Worm (Caenorhabditis elegans) whole organism, midembryonic: ENCODE data around the gene str-156.
A peak's percentile ranks its signal among the peaks of the same experiment; 100 is the strongest.

ENCODE experiments used
- T22C8.4 ChIP-seq: fragments of 200-800 bp; sonication (Bioruptor generic); IDR thresholded peaks from 2 replicates; pipeline ENCODE4 v1.3.6; 2022; ENCODE audit warnings: missing genetic modification characterization, missing compliant biosample characterization
- cog-1 ChIP-seq: sonication (generic microtip); optimal IDR thresholded peaks from 2 replicates; lab custom pipeline; 2016; ENCODE audit warnings: missing genetic modification characterization, missing compliant biosample characterization
- flt-1 ChIP-seq: fragments of 200-800 bp; sonication (Bioruptor generic); IDR thresholded peaks from 2 replicates; pipeline ENCODE4 v1.3.6; 2022; ENCODE audit warnings: missing genetic modification characterization, missing compliant biosample characterization
- klf-2 ChIP-seq: fragments of 200-800 bp; sonication (Bioruptor generic); conservative IDR thresholded peaks from 2 replicates; pipeline ENCODE4 v1.3.6; 2022; ENCODE audit warnings: missing genetic modification reagents, missing genetic modification characterization, missing compliant biosample characterization
- med-1 ChIP-seq: sonication (generic microtip); optimal IDR thresholded peaks from 2 replicates; lab custom pipeline; 2017; ENCODE audit warnings: missing genetic modification characterization, mild to moderate bottlenecking, missing compliant biosample characterization, antibody characterized with exemption, missing genetic modification reagents; ENCODE audit not compliant: insufficient read depth
- ref-1 ChIP-seq: fragments of 200-800 bp; sonication (Bioruptor generic); conservative IDR thresholded peaks from 2 replicates; pipeline ENCODE4 v1.3.6; 2022; ENCODE audit warnings: missing genetic modification reagents, missing genetic modification characterization, missing compliant biosample characterization
- tab-1 ChIP-seq: fragments of 200-800 bp; sonication (Bioruptor generic); IDR thresholded peaks from 2 replicates; pipeline ENCODE4 v1.3.6; 2022; ENCODE audit warnings: missing genetic modification characterization, missing compliant biosample characterization
- ztf-23 ChIP-seq: fragments of 200-800 bp; sonication (Bioruptor generic); IDR thresholded peaks from 2 replicates; pipeline ENCODE4 v1.3.6; 2022; ENCODE audit warnings: missing genetic modification reagents, missing genetic modification characterization, missing compliant biosample characterization
- ztf-29 ChIP-seq: fragments of 200-800 bp; sonication (Bioruptor generic); IDR thresholded peaks from 2 replicates; pipeline ENCODE4 v1.3.6; 2022; ENCODE audit warnings: missing genetic modification reagents, missing genetic modification characterization, missing compliant biosample characterization

Gene str-156

DNA sequence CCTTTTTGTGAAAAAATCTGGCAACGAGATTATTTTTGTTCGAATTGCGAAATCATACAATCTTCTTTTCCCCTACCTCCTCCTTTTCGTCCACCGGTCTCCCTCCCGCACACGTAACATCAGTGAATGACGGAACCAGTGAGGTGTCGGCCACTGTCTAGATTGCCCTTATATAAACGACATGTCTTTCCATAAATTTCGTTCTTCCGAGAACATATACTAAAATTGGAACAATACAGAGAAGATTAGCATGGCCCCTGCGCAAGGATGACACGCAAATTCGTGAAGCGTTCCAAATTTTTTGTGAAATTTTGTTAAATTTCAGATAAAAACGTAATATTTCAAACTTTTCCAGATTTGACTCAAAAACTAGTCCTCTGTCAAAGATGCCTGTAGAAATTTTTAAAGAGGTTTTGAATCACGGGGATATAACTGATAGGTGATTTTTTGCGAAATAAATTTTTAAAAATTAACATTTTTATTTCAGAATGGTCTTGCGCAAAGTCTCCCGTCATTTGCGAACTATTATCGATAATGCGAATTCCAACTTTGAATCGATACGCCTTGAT is 17.6 kb downstream of the str-156 start:
- no peak for TF ChIP-seq cog-1
- no peak for TF ChIP-seq ztf-23 (GFP tag; lab: Robert Waterston, UW)
- TF ChIP-seq med-1 (GFP tag; lab: Kevin White, UChicago) = no peak
- TF ChIP-seq flt-1 (GFP tag; lab: Robert Waterston, UW) = no peak
- no peak for TF ChIP-seq ref-1 (GFP tag; lab: Robert Waterston, UW)
- no peak for TF ChIP-seq T22C8.4 (GFP tag; lab: Robert Waterston, UW)
- TF ChIP-seq tab-1 (GFP tag; lab: Robert Waterston, UW) = no peak
- TF ChIP-seq ztf-29 (GFP tag; lab: Robert Waterston, UW) = no peak
- TF ChIP-seq klf-2 = no peak

ce11 chrIV:4934103-4934502 is 20.9 kb downstream of the str-156 start, which contains the start of gene str-153:
TSS of gene str-153 (plus strand) at chrIV:4934403.
- TF ChIP-seq tab-1 (GFP tag; lab: Robert Waterston, UW) (no peak), cog-1 (no peak), ztf-23 (GFP tag; lab: Robert Waterston, UW) (no peak), klf-2 (no peak), T22C8.4 (GFP tag; lab: Robert Waterston, UW) (no peak), ztf-29 (GFP tag; lab: Robert Waterston, UW) (no peak), ref-1 (GFP tag; lab: Robert Waterston, UW) (no peak), flt-1 (GFP tag; lab: Robert Waterston, UW) (no peak), med-1 (GFP tag; lab: Kevin White, UChicago) (no peak)

ce11 chrIV:4937647-4938046 is 24.5 kb downstream of the str-156 start, which contains the start of gene fbxa-86:
TSS of gene fbxa-86 (minus strand) at chrIV:4938013.
- no peak for TF ChIP-seq ztf-29 (GFP tag; lab: Robert Waterston, UW)
- no peak for TF ChIP-seq med-1 (GFP tag; lab: Kevin White, UChicago)
- TF ChIP-seq flt-1 (GFP tag; lab: Robert Waterston, UW) = no peak
- no peak for TF ChIP-seq ref-1 (GFP tag; lab: Robert Waterston, UW)
- TF ChIP-seq tab-1 (GFP tag; lab: Robert Waterston, UW) = no peak

DNA sequence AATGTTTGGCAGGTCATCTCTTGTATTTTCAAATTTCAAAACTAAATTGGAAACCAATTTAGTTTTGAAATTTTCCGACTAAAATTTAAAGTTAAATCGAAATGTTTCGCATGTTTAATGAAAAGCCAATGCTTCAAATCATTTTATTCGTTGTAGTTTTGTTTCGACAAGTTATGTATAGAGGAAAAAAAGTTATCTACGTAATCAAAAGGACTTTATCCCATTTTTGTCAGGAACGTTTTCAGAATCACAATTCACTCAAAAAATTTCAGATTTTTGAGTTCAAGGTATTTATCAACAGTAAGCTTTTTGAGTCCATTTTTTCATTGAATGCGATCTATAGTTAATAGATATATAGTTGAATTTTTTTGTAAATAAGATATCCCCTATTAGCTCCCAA is 25.5 kb downstream of the str-156 start, which contains the start of gene str-168:
Gene str-168 (plus strand): TSS at position 301 of the 400 bp plus-strand sequence.
- TF ChIP-seq med-1 (GFP tag; lab: Kevin White, UChicago) (no peak), ztf-29 (GFP tag; lab: Robert Waterston, UW) (no peak), tab-1 (GFP tag; lab: Robert Waterston, UW) (no peak), ref-1 (GFP tag; lab: Robert Waterston, UW) (no peak), klf-2 (no peak), cog-1 (no peak), ztf-23 (GFP tag; lab: Robert Waterston, UW) (no peak), flt-1 (GFP tag; lab: Robert Waterston, UW) (no peak), T22C8.4 (GFP tag; lab: Robert Waterston, UW) (no peak)

- no peak for TF ChIP-seq ztf-29 (GFP tag; lab: Robert Waterston, UW)
- TF ChIP-seq T22C8.4 (GFP tag; lab: Robert Waterston, UW) = no peak
- TF ChIP-seq med-1 (GFP tag; lab: Kevin White, UChicago) = no peak
- no peak for TF ChIP-seq flt-1 (GFP tag; lab: Robert Waterston, UW)
- no peak for TF ChIP-seq tab-1 (GFP tag; lab: Robert Waterston, UW)
- no peak for TF ChIP-seq klf-2
Measured at ce11 chrIV:4941681-4942080, 28.5 kb downstream of the str-156 start, which contains the start of gene Y9C9A.5. TSS of gene Y9C9A.5 (plus strand) at chrIV:4941981.

DNA sequence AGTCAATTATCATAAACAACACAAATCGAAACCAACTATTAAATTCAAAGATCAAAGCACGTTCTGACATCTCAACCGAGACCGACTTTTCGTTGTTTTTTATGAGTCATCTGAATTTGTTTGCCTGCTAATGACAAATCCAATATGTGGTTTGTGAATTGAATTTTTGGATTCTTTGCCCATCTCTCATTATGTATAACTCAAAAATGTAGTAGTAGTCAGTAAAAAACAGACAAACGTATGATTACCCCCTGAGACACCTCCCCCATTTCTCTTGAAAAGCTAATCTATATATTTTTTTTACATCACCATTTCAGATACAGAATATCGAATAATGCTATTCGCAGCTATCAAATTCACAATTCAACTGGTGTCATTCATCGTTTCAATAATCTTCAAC is 32.6 kb downstream of the str-156 start, which contains the start of gene str-169:
Gene str-169 (plus strand): TSS at position 301 of the 400 bp plus-strand sequence.
- no peak for TF ChIP-seq tab-1 (GFP tag; lab: Robert Waterston, UW)
- TF ChIP-seq T22C8.4 (GFP tag; lab: Robert Waterston, UW) = no peak
- no peak for TF ChIP-seq cog-1
- no peak for TF ChIP-seq ztf-23 (GFP tag; lab: Robert Waterston, UW)
- TF ChIP-seq ztf-29 (GFP tag; lab: Robert Waterston, UW) = no peak
- TF ChIP-seq med-1 (GFP tag; lab: Kevin White, UChicago) = no peak
- TF ChIP-seq klf-2 = no peak
- no peak for TF ChIP-seq ref-1 (GFP tag; lab: Robert Waterston, UW)
- no peak for TF ChIP-seq flt-1 (GFP tag; lab: Robert Waterston, UW)

ce11 chrIV:4949729-4950128 is 36.5 kb downstream of the str-156 start:
- TF ChIP-seq ref-1 (GFP tag; lab: Robert Waterston, UW) (peak; percentile 45; the same call in 1 of the 2 replicates), T22C8.4 (GFP tag; lab: Robert Waterston, UW) (peak; percentile 69)

- no peak for TF ChIP-seq cog-1
- TF ChIP-seq flt-1 (GFP tag; lab: Robert Waterston, UW) = no peak
- TF ChIP-seq T22C8.4 (GFP tag; lab: Robert Waterston, UW) = no peak
- no peak for TF ChIP-seq ztf-29 (GFP tag; lab: Robert Waterston, UW)
- TF ChIP-seq med-1 (GFP tag; lab: Kevin White, UChicago) = no peak
- TF ChIP-seq tab-1 (GFP tag; lab: Robert Waterston, UW) = no peak
- no peak for TF ChIP-seq klf-2
- no peak for TF ChIP-seq ref-1 (GFP tag; lab: Robert Waterston, UW)
- no peak for TF ChIP-seq ztf-23 (GFP tag; lab: Robert Waterston, UW)
Measured at ce11 chrIV:4953887-4954286, 40.7 kb downstream of the str-156 start, which contains the start of gene str-163. TSS of gene str-163 (plus strand) at chrIV:4954187.

- no peak for TF ChIP-seq cog-1
- TF ChIP-seq tab-1 (GFP tag; lab: Robert Waterston, UW) = no peak
- no peak for TF ChIP-seq klf-2
- TF ChIP-seq ztf-23 (GFP tag; lab: Robert Waterston, UW) = no peak
- TF ChIP-seq T22C8.4 (GFP tag; lab: Robert Waterston, UW) = no peak
- no peak for TF ChIP-seq ref-1 (GFP tag; lab: Robert Waterston, UW)
Measured at ce11 chrIV:4960623-4961022, 47.4 kb downstream of the str-156 start, which contains the start of gene str-164. TSS of gene str-164 (plus strand) at chrIV:4960735.
